Fruit fly (Drosophila melanogaster) whole organism, pupa: ENCODE data around the gene CG12581.

Experiments used
- CG10348 ChIP-seq: fragments of 200-800 bp; sonication (Bioruptor generic); IDR thresholded peaks from 2 replicates; pipeline ENCODE4 v1.3.6; 2022; ENCODE audit warnings: missing biosample characterization, missing genetic modification characterization
- CG13204 ChIP-seq: fragments of 200-800 bp; sonication (Bioruptor generic); optimal IDR thresholded peaks from 2 replicates; lab custom pipeline; 2018; ENCODE audit warnings: missing biosample characterization, mild to moderate bottlenecking, missing genetic modification characterization, moderate library complexity
- CG14655 ChIP-seq: fragments of 200-800 bp; sonication (Bioruptor generic); optimal IDR thresholded peaks from 3 replicates; lab custom pipeline; 2017; ENCODE audit warnings: mild to moderate bottlenecking, missing biosample characterization, missing genetic modification reagents, missing genetic modification characterization
- CG15710 ChIP-seq: fragments of 200-800 bp; sonication (Bioruptor generic); optimal IDR thresholded peaks from 2 replicates; lab custom pipeline; 2018; ENCODE audit warnings: missing biosample characterization, mild to moderate bottlenecking, missing genetic modification characterization, moderate library complexity
- CG32121 ChIP-seq: fragments of 200-800 bp; sonication (Bioruptor generic); IDR thresholded peaks from 2 replicates; pipeline ENCODE4 v1.3.6; 2022; ENCODE audit warnings: missing biosample characterization, missing genetic modification characterization
- CG34367 ChIP-seq: fragments of 200-800 bp; sonication (Bioruptor generic); optimal IDR thresholded peaks from 2 replicates; lab custom pipeline; 2018; ENCODE audit warnings: missing biosample characterization, mild to moderate bottlenecking, missing genetic modification characterization
- CG8301 ChIP-seq: fragments of 200-800 bp; sonication (Bioruptor generic); optimal IDR thresholded peaks from 2 replicates; lab custom pipeline; 2018; ENCODE audit warnings: missing biosample characterization, mild to moderate bottlenecking, missing genetic modification characterization
- CG9948 ChIP-seq: fragments of 200-800 bp; sonication (Bioruptor generic); optimal IDR thresholded peaks from 2 replicates; lab custom pipeline; 2018; ENCODE audit warnings: missing biosample characterization, mild to moderate bottlenecking, missing genetic modification characterization, moderate library complexity
- EcR ChIP-seq: fragments of 200-800 bp; sonication (Bioruptor generic); optimal IDR thresholded peaks from 3 replicates; lab custom pipeline; 2019; ENCODE audit warnings: missing biosample characterization, missing genetic modification characterization, mild to moderate bottlenecking, moderate library complexity, missing genetic modification reagents
- Pif1A ChIP-seq: fragments of 200-800 bp; sonication (Bioruptor generic); optimal IDR thresholded peaks from 3 replicates; lab custom pipeline; 2016; ENCODE audit warnings: missing biosample characterization, missing genetic modification characterization
- Pif1B ChIP-seq: fragments of 200-800 bp; sonication (Bioruptor generic); optimal IDR thresholded peaks from 3 replicates; lab custom pipeline; 2016; ENCODE audit warnings: missing biosample characterization, missing genetic modification characterization
- gl ChIP-seq: fragments of 200-800 bp; sonication (Bioruptor generic); optimal IDR thresholded peaks from 2 replicates; lab custom pipeline; 2018; ENCODE audit warnings: missing biosample characterization, mild to moderate bottlenecking, missing genetic modification characterization

- TF ChIP-seq CG15710 (tag; lab: Kevin White, UChicago) (no peak), CG13204 (no peak), Pif1A (no peak), CG32121 (no peak), CG14655 (GFP tag; lab: Kevin White, UChicago) (no peak), Pif1B (GFP tag; lab: Kevin White, UChicago) (no peak), EcR (GFP tag; lab: Kevin White, UChicago) (no peak), CG34367 (tag; lab: Kevin White, UChicago) (no peak), CG9948 (tag; lab: Kevin White, UChicago) (no peak), CG10348 (GFP tag; lab: Robert Waterston, UW) (no peak), gl (tag; lab: Kevin White, UChicago) (no peak), CG8301 (no peak)
These were observed 12.3 kb upstream of the CG12581 start, which contains the start of gene CG40198 for dm6 chr3R:4162135-4162534.
